Worm (Caenorhabditis elegans) whole organism, mixed stage, embryonic: ENCODE measurements around the gene asp-18.

Experiments
- lsy-2 ChIP-seq: fragments of 150-350 bp; optimal IDR thresholded peaks from 2 replicates; lab custom pipeline; 2014; ENCODE audit warnings: missing biosample characterization, missing genetic modification characterization
- nhr-237 ChIP-seq: fragments of 150-350 bp; optimal IDR thresholded peaks from 2 replicates; lab custom pipeline; 2014; ENCODE audit warnings: missing biosample characterization, missing genetic modification characterization
- nhr-76 ChIP-seq: sonication (generic microtip); optimal IDR thresholded peaks from 2 replicates; lab custom pipeline; 2017; ENCODE audit warnings: missing biosample characterization, missing genetic modification characterization
- pha-4 ChIP-seq: fragments of 150-350 bp; optimal IDR thresholded peaks from 2 replicates; lab custom pipeline; 2018; ENCODE audit warnings: missing biosample characterization, missing genetic modification reagents, missing genetic modification characterization
- unc-62 ChIP-seq: fragments of 150-350 bp; optimal IDR thresholded peaks from 2 replicates; lab custom pipeline; 2014; ENCODE audit warnings: missing biosample characterization, missing genetic modification reagents, missing genetic modification characterization
- ztf-11 ChIP-seq: fragments of 150-350 bp; optimal IDR thresholded peaks from 2 replicates; lab custom pipeline; 2014; ENCODE audit warnings: missing biosample characterization, missing genetic modification characterization

ce11 chrV:18737646-18738045 lies 6.2 kb upstream of the asp-18 start:
- TF ChIP-seq ztf-11 (no peak), lsy-2 (tag; lab: Kevin White, UChicago) (no peak), unc-62 (GFP tag; lab: Kevin White, UChicago) (no peak), pha-4 (no peak), nhr-76 (tag; lab: Kevin White, UChicago) (no peak), nhr-237 (tag; lab: Kevin White, UChicago) (no peak)
